Worm (Caenorhabditis elegans) whole organism, L2 larva: ENCODE measurements around the gene C08H9.15.
A peak's percentile ranks its signal among the peaks of the same experiment; 100 is the strongest.

Experiments
- F13H6.1 ChIP-seq: sonication (generic microtip); optimal IDR thresholded peaks from 2 replicates; lab custom pipeline; 2016; ENCODE audit warnings: missing genetic modification characterization, missing compliant biosample characterization
- R02D3.7 ChIP-seq: fragments of 150-350 bp; optimal IDR thresholded peaks from 2 replicates; lab custom pipeline; 2014; ENCODE audit warnings: missing biosample characterization, missing genetic modification characterization
- Y55F3AM.14 ChIP-seq: fragments of 200-800 bp; sonication (Bioruptor generic); optimal IDR thresholded peaks from 2 replicates; lab custom pipeline; 2018; ENCODE audit warnings: mild to moderate bottlenecking, missing genetic modification characterization, missing compliant biosample characterization
- aly-2 ChIP-seq: fragments of 150-350 bp; optimal IDR thresholded peaks from 2 replicates; lab custom pipeline; 2014; ENCODE audit warnings: missing biosample characterization, missing genetic modification characterization
- blmp-1 ChIP-seq: sonication (generic microtip); optimal IDR thresholded peaks from 2 replicates; lab custom pipeline; 2017; ENCODE audit warnings: missing genetic modification characterization, mild to moderate bottlenecking, missing compliant biosample characterization, antibody characterized with exemption, moderate library complexity; ENCODE audit not compliant: insufficient read depth
- ceh-82 ChIP-seq: fragments of 150-350 bp; optimal IDR thresholded peaks from 2 replicates; lab custom pipeline; 2014; ENCODE audit warnings: missing biosample characterization, missing genetic modification characterization
- crh-2 ChIP-seq: sonication (generic microtip); optimal IDR thresholded peaks from 2 replicates; lab custom pipeline; 2017; ENCODE audit warnings: missing biosample characterization, missing genetic modification characterization
- dmd-4 ChIP-seq: sonication (generic microtip); optimal IDR thresholded peaks from 2 replicates; lab custom pipeline; 2017; ENCODE audit warnings: missing biosample characterization, missing genetic modification characterization
- egl-27 ChIP-seq: sonication (generic microtip); optimal IDR thresholded peaks from 3 replicates; lab custom pipeline; 2017; ENCODE audit warnings: missing biosample characterization, missing genetic modification reagents, missing genetic modification characterization
- elt-1 ChIP-seq: fragments of 150-350 bp; optimal IDR thresholded peaks from 2 replicates; lab custom pipeline; 2014; ENCODE audit warnings: missing biosample characterization, missing genetic modification characterization
- elt-3 ChIP-seq: sonication (generic microtip); optimal IDR thresholded peaks from 2 replicates; lab custom pipeline; 2017; ENCODE audit warnings: missing biosample characterization, missing genetic modification characterization
- lin-11 ChIP-seq: fragments of 150-350 bp; sonication (generic microtip); optimal IDR thresholded peaks from 2 replicates; lab custom pipeline; 2014; ENCODE audit warnings: missing biosample characterization, missing genetic modification characterization, inconsistent platforms, mixed read lengths
- lsy-2 ChIP-seq, 2 experiments: fragments of 150-350 bp in 1 of 2; sonication (generic microtip) in 1 of 2; optimal IDR thresholded peaks; 2 replicates each; lab custom pipeline; 2014 to 2017; ENCODE audit warnings: missing biosample characterization in 2 of 2, missing genetic modification characterization in 2 of 2
- mab-5 ChIP-seq: fragments of 150-350 bp; optimal IDR thresholded peaks from 2 replicates; lab custom pipeline; 2014; ENCODE audit warnings: missing biosample characterization, missing genetic modification characterization
- mbf-1 ChIP-seq: sonication (generic microtip); optimal IDR thresholded peaks from 2 replicates; lab custom pipeline; 2017; ENCODE audit warnings: missing biosample characterization, missing genetic modification characterization
- mdl-1 ChIP-seq, 2 experiments: fragments of 150-350 bp in 1 of 2; sonication (generic microtip) in 1 of 2; optimal IDR thresholded peaks; 2 replicates each; lab custom pipeline; 2017; ENCODE audit warnings: missing biosample characterization in 2 of 2, missing genetic modification characterization in 2 of 2
- nhr-10 ChIP-seq: sonication (generic microtip); optimal IDR thresholded peaks from 2 replicates; lab custom pipeline; 2017; ENCODE audit warnings: missing biosample characterization, missing genetic modification characterization
- nhr-11 ChIP-seq: fragments of 150-350 bp; optimal IDR thresholded peaks from 2 replicates; lab custom pipeline; 2014; ENCODE audit warnings: missing biosample characterization, missing genetic modification characterization
- nhr-12 ChIP-seq: fragments of 150-350 bp; optimal IDR thresholded peaks from 2 replicates; lab custom pipeline; 2014; ENCODE audit warnings: missing biosample characterization, missing genetic modification characterization
- nhr-129 ChIP-seq: fragments of 150-350 bp; optimal IDR thresholded peaks from 2 replicates; lab custom pipeline; 2014; ENCODE audit warnings: missing biosample characterization, missing genetic modification characterization
- nhr-21 ChIP-seq: fragments of 150-350 bp; optimal IDR thresholded peaks from 2 replicates; lab custom pipeline; 2014; ENCODE audit warnings: missing biosample characterization, missing genetic modification characterization
- nhr-23 ChIP-seq: fragments of 150-350 bp; optimal IDR thresholded peaks from 2 replicates; lab custom pipeline; 2014; ENCODE audit warnings: missing biosample characterization, missing genetic modification reagents, missing genetic modification characterization
- nhr-237 ChIP-seq: fragments of 150-350 bp; optimal IDR thresholded peaks from 2 replicates; lab custom pipeline; 2014; ENCODE audit warnings: missing biosample characterization, missing genetic modification characterization
- nhr-25 ChIP-seq: fragments of 150-350 bp; sonication (generic microtip); optimal IDR thresholded peaks from 3 replicates; lab custom pipeline; 2014; ENCODE audit warnings: missing biosample characterization, missing genetic modification characterization
- nhr-6 ChIP-seq: fragments of 150-350 bp; optimal IDR thresholded peaks from 2 replicates; lab custom pipeline; 2014; ENCODE audit warnings: missing biosample characterization, missing genetic modification characterization
- nhr-77 ChIP-seq: fragments of 150-350 bp; optimal IDR thresholded peaks from 2 replicates; lab custom pipeline; 2014; ENCODE audit warnings: missing biosample characterization, missing genetic modification characterization
- peb-1 ChIP-seq: fragments of 150-350 bp; optimal IDR thresholded peaks from 2 replicates; lab custom pipeline; 2014; ENCODE audit warnings: missing biosample characterization, missing genetic modification characterization
- sem-4 ChIP-seq: fragments of 150-350 bp; optimal IDR thresholded peaks from 2 replicates; lab custom pipeline; 2014; ENCODE audit warnings: missing biosample characterization, missing genetic modification reagents, missing genetic modification characterization
- skn-1 ChIP-seq: sonication (generic microtip); optimal IDR thresholded peaks from 2 replicates; lab custom pipeline; 2017; ENCODE audit warnings: missing biosample characterization, missing genetic modification characterization
- sma-3 ChIP-seq: sonication (generic microtip); optimal IDR thresholded peaks from 2 replicates; lab custom pipeline; 2016; ENCODE audit warnings: missing genetic modification reagents, missing genetic modification characterization, missing compliant biosample characterization
- snpc-4 ChIP-seq: fragments of 150-350 bp; optimal IDR thresholded peaks from 2 replicates; lab custom pipeline; 2014; ENCODE audit warnings: missing biosample characterization, missing genetic modification characterization
- unc-39 ChIP-seq: fragments of 150-350 bp; optimal IDR thresholded peaks from 2 replicates; lab custom pipeline; 2014; ENCODE audit warnings: missing biosample characterization, missing genetic modification characterization
- unc-55 ChIP-seq: fragments of 150-350 bp; sonication (generic microtip); optimal IDR thresholded peaks from 3 replicates; lab custom pipeline; 2014; ENCODE audit warnings: missing biosample characterization, missing genetic modification reagents, missing genetic modification characterization
- unc-62 ChIP-seq: fragments of 150-350 bp; optimal IDR thresholded peaks from 2 replicates; lab custom pipeline; 2014; ENCODE audit warnings: missing biosample characterization, missing genetic modification reagents, missing genetic modification characterization
- zag-1 ChIP-seq: fragments of 150-350 bp; optimal IDR thresholded peaks from 2 replicates; lab custom pipeline; 2014; ENCODE audit warnings: missing biosample characterization, missing genetic modification characterization
- ztf-1 ChIP-seq: fragments of 200-800 bp; sonication (Bioruptor generic); conservative IDR thresholded peaks from 2 replicates; pipeline ENCODE4 v1.3.6; 2022; ENCODE audit warnings: missing genetic modification characterization, missing compliant biosample characterization
- ztf-4 ChIP-seq: fragments of 150-350 bp; optimal IDR thresholded peaks from 2 replicates; lab custom pipeline; 2014; ENCODE audit warnings: missing biosample characterization, missing genetic modification characterization

The C08H9.15 gene

ce11 chrII:9879815-9880214 is 1.2 kb upstream of the C08H9.15 start:
- TF ChIP-seq elt-3 (no peak), sma-3 (no peak), mab-5 (tag; lab: Kevin White, UChicago) (no peak), aly-2 (tag; lab: Kevin White, UChicago) (no peak), nhr-77 (tag; lab: Kevin White, UChicago) (no peak), F13H6.1 (tag; lab: Kevin White, UChicago) (no peak), egl-27 (no peak), ztf-1 (GFP tag; lab: Robert Waterston, UW) (no peak), skn-1 (tag; lab: Kevin White, UChicago) (no peak), mbf-1 (tag; lab: Kevin White, UChicago) (no peak), sem-4 (tag; lab: Kevin White, UChicago) (no peak), lin-11 (no peak), elt-1 (tag; lab: Kevin White, UChicago) (no peak), unc-62 (no peak), nhr-237 (tag; lab: Kevin White, UChicago) (no peak)

- TF ChIP-seq mbf-1 (tag; lab: Kevin White, UChicago) (no peak), nhr-21 (tag; lab: Kevin White, UChicago) (no peak), ceh-82 (tag; lab: Kevin White, UChicago) (no peak), mdl-1 (tag; optimal IDR thresholded peaks at IDR 0.05; lab: Kevin White, UChicago) (no peak), R02D3.7 (no peak), mab-5 (tag; lab: Kevin White, UChicago) (no peak), nhr-12 (tag; lab: Kevin White, UChicago) (no peak), ztf-4 (no peak), nhr-11 (tag; lab: Kevin White, UChicago) (no peak), nhr-23 (tag; lab: Kevin White, UChicago) (no peak), unc-55 (GFP tag; lab: Kevin White, UChicago) (no peak), skn-1 (tag; lab: Kevin White, UChicago) (no peak), snpc-4 (tag; lab: Kevin White, UChicago) (no peak), unc-39 (no peak)
Measured at ce11 chrII:9886216-9886615, 5.2 kb downstream of the C08H9.15 start, which contains the start of gene algn-8. algn-8 (minus strand) TSS chrII:9886442.

ce11 chrII:9888549-9888948 is 7.6 kb downstream of the C08H9.15 start:
- TF ChIP-seq ztf-4 (no peak), nhr-23 (tag; lab: Kevin White, UChicago) (no peak), R02D3.7 (no peak), nhr-12 (tag; lab: Kevin White, UChicago) (no peak), F13H6.1 (tag; lab: Kevin White, UChicago) (no peak), zag-1 (no peak), nhr-77 (tag; lab: Kevin White, UChicago) (no peak), Y55F3AM.14 (GFP tag; lab: Kevin White, UChicago) (no peak), dmd-4 (no peak), lin-11 (no peak), nhr-10 (no peak), nhr-6 (tag; lab: Kevin White, UChicago) (no peak), nhr-11 (tag; lab: Kevin White, UChicago) (no peak), mdl-1 (tag; optimal IDR thresholded peaks at IDR 0.05; lab: Kevin White, UChicago) (no peak), ztf-1 (GFP tag; lab: Robert Waterston, UW) (no peak), peb-1 (tag; lab: Kevin White, UChicago) (no peak), nhr-21 (tag; lab: Kevin White, UChicago) (no peak), nhr-237 (tag; lab: Kevin White, UChicago) (no peak)

- TF ChIP-seq mdl-1 (tag; optimal IDR thresholded peaks at IDR 0.05; lab: Kevin White, UChicago) (no peak), crh-2 (tag; lab: Kevin White, UChicago) (peak; percentile 41), lsy-2 (tag; optimal IDR thresholded peaks at IDR 0.05; lab: Kevin White, UChicago) (peak in 1 of 2 experiments; percentile 26), nhr-21 (tag; lab: Kevin White, UChicago) (no peak), nhr-10 (no peak), blmp-1 (no peak), elt-3 (no peak), nhr-25 (tag; lab: Kevin White, UChicago) (peak; percentile 39), aly-2 (tag; lab: Kevin White, UChicago) (no peak), nhr-129 (tag; lab: Kevin White, UChicago) (peak; percentile 49)
Measured at ce11 chrII:9891031-9891689, 10.2 kb downstream of the C08H9.15 start, which contains the start of gene vgln-1. vgln-1 (minus strand) TSS chrII:9891081.
